Fruit fly (Drosophila melanogaster) whole organism, wandering third instar larva: ENCODE data around the gene CG7695.

Source experiments
- Abd-B ChIP-seq: fragments of >200 bp; optimal IDR thresholded peaks from 2 replicates; lab custom pipeline; 2017; ENCODE audit warnings: missing biosample characterization, missing genetic modification characterization
- CG32264 ChIP-seq: fragments of 200-800 bp; sonication (Bioruptor generic); optimal IDR thresholded peaks from 2 replicates; lab custom pipeline; 2016; ENCODE audit warnings: missing biosample characterization, missing genetic modification characterization
- CG9705 ChIP-seq: fragments of 200-800 bp; sonication (Bioruptor generic); optimal IDR thresholded peaks from 2 replicates; lab custom pipeline; 2018; ENCODE audit warnings: missing biosample characterization, mild to moderate bottlenecking, missing genetic modification characterization
- CrebA ChIP-seq: fragments of 200-800 bp; sonication (Bioruptor generic); optimal IDR thresholded peaks from 2 replicates; lab custom pipeline; 2016; ENCODE audit warnings: missing biosample characterization, mild to moderate bottlenecking, missing genetic modification characterization, borderline replicate concordance
- Dfd ChIP-seq: fragments of >200 bp; optimal IDR thresholded peaks from 2 replicates; lab custom pipeline; 2017; ENCODE audit warnings: missing biosample characterization, missing genetic modification characterization
- Dif ChIP-seq: fragments of 200-275, 200-300 bp; sonication (Bioruptor generic); optimal IDR thresholded peaks from 2 replicates; lab custom pipeline; 2018; ENCODE audit warnings: missing biosample characterization, missing genetic modification characterization; ENCODE audit not compliant: partially characterized antibody
- GATAd ChIP-seq: sonication (Bioruptor generic); optimal IDR thresholded peaks from 2 replicates; lab custom pipeline; 2016; ENCODE audit warnings: missing biosample characterization, missing genetic modification characterization
- HLH106 ChIP-seq: fragments of 200-800 bp; optimal IDR thresholded peaks from 3 replicates; lab custom pipeline; 2019; ENCODE audit warnings: missing biosample characterization, mild to moderate bottlenecking, missing genetic modification characterization, moderate library complexity
- Hnf4 ChIP-seq: fragments of 200-800 bp; sonication (Bioruptor generic); optimal IDR thresholded peaks from 2 replicates; lab custom pipeline; 2016; ENCODE audit warnings: missing biosample characterization, mild to moderate bottlenecking, missing genetic modification characterization
- Hr78 ChIP-seq: fragments of >200 bp; optimal IDR thresholded peaks from 2 replicates; lab custom pipeline; 2017; ENCODE audit warnings: missing biosample characterization, missing genetic modification characterization
- Hr83 ChIP-seq: fragments of 200-300 bp; sonication (Bioruptor generic); optimal IDR thresholded peaks from 2 replicates; lab custom pipeline; 2016; ENCODE audit warnings: missing biosample characterization, mild to moderate bottlenecking, missing genetic modification characterization, moderate library complexity; ENCODE audit not compliant: poor library complexity, severe bottlenecking
- Jra ChIP-seq: sonication (Bioruptor generic); optimal IDR thresholded peaks from 2 replicates; lab custom pipeline; 2016; ENCODE audit warnings: missing biosample characterization, missing genetic modification characterization
- Mio ChIP-seq: sonication (Bioruptor generic); optimal IDR thresholded peaks from 2 replicates; lab custom pipeline; 2016; ENCODE audit warnings: missing biosample characterization, missing genetic modification characterization
- Myc ChIP-seq: fragments of >200 bp; optimal IDR thresholded peaks from 2 replicates; lab custom pipeline; 2017
- N ChIP-seq: fragments of >200 bp; optimal IDR thresholded peaks from 2 replicates; lab custom pipeline; 2018; ENCODE audit warnings: missing biosample characterization, missing external identifiers, missing genetic modification characterization
- OdsH ChIP-seq: fragments of 200-800 bp; sonication (Bioruptor generic); optimal IDR thresholded peaks from 2 replicates; lab custom pipeline; 2016; ENCODE audit warnings: missing biosample characterization, mild to moderate bottlenecking, missing genetic modification characterization
- Rel ChIP-seq, 2 experiments: fragments of 200-800 bp; sonication (Bioruptor generic) in 1 of 2; optimal IDR thresholded peaks; 2 replicates in 1 of 2; 3 replicates in 1 of 2; lab custom pipeline; 2016 to 2019; ENCODE audit warnings: mild to moderate bottlenecking in 2 of 2, missing biosample characterization in 2 of 2, missing genetic modification characterization in 2 of 2, moderate library complexity in 1 of 2
- Sp1 ChIP-seq: fragments of 200-800 bp; sonication (Bioruptor generic); optimal IDR thresholded peaks from 3 replicates; lab custom pipeline; 2019; ENCODE audit warnings: missing biosample characterization, mild to moderate bottlenecking, missing genetic modification characterization, moderate library complexity
- Vsx2 ChIP-seq: fragments of 200-300, 225-300 bp; sonication (Bioruptor generic); optimal IDR thresholded peaks from 2 replicates; lab custom pipeline; 2018; ENCODE audit warnings: missing biosample characterization, missing genetic modification characterization; ENCODE audit not compliant: partially characterized antibody
- br ChIP-seq: fragments of 200-800 bp; sonication (Bioruptor generic); optimal IDR thresholded peaks from 2 replicates; lab custom pipeline; 2016; ENCODE audit warnings: missing biosample characterization, missing genetic modification characterization
- brk ChIP-seq: fragments of 200-800 bp; sonication (Bioruptor generic); optimal IDR thresholded peaks from 2 replicates; lab custom pipeline; 2016; ENCODE audit warnings: missing biosample characterization, mild to moderate bottlenecking, missing genetic modification characterization
- dl ChIP-seq, 2 experiments: fragments of 175-275, 200-275 bp in 1 of 2; fragments of 200-275 bp in 1 of 2; sonication (Bioruptor generic); optimal IDR thresholded peaks; lab custom pipeline; 2018; ENCODE audit warnings: mild to moderate bottlenecking in 2 of 2, missing biosample characterization in 2 of 2, missing genetic modification characterization in 2 of 2, moderate library complexity in 2 of 2; ENCODE audit not compliant: partially characterized antibody in 2 of 2, insufficient read depth in 1 of 2
- dmrt93B ChIP-seq: fragments of 200-800 bp; sonication (Bioruptor generic); optimal IDR thresholded peaks from 2 replicates; lab custom pipeline; 2018; ENCODE audit warnings: missing biosample characterization, mild to moderate bottlenecking, missing genetic modification characterization
- dsf ChIP-seq: sonication (Bioruptor generic); optimal IDR thresholded peaks from 2 replicates; lab custom pipeline; 2016; ENCODE audit warnings: missing biosample characterization, missing genetic modification characterization, borderline replicate concordance
- ey ChIP-seq: fragments of 200-800 bp; sonication (Bioruptor generic); optimal IDR thresholded peaks from 2 replicates; lab custom pipeline; 2016; ENCODE audit warnings: missing biosample characterization, missing genetic modification characterization
- foxo ChIP-seq, 2 experiments: fragments of 200-800 bp; sonication (Bioruptor generic); optimal IDR thresholded peaks; 2 replicates in 1 of 2; 3 replicates in 1 of 2; lab custom pipeline; 2016 to 2017; ENCODE audit warnings: missing biosample characterization in 2 of 2, missing genetic modification characterization in 2 of 2
- fru ChIP-seq: fragments of 200-800 bp; sonication (Bioruptor generic); optimal IDR thresholded peaks from 3 replicates; lab custom pipeline; 2016; ENCODE audit warnings: missing biosample characterization, mild to moderate bottlenecking, missing genetic modification characterization
- h ChIP-seq: fragments of 200-800 bp; sonication (Bioruptor generic); optimal IDR thresholded peaks from 3 replicates; lab custom pipeline; 2016; ENCODE audit warnings: missing biosample characterization, mild to moderate bottlenecking, missing genetic modification characterization
- jim ChIP-seq: fragments of 175-275, 200-325 bp; sonication (Bioruptor generic); optimal IDR thresholded peaks from 2 replicates; lab custom pipeline; 2016; ENCODE audit warnings: missing biosample characterization, mild to moderate bottlenecking, missing genetic modification characterization
- lola ChIP-seq: fragments of >200 bp; optimal IDR thresholded peaks from 2 replicates; lab custom pipeline; 2017; ENCODE audit warnings: missing biosample characterization, missing genetic modification characterization
- pan ChIP-seq: fragments of >200 bp; optimal IDR thresholded peaks from 2 replicates; lab custom pipeline; 2017
- psq ChIP-seq: fragments of 200-800 bp; sonication (Bioruptor generic); optimal IDR thresholded peaks from 3 replicates; lab custom pipeline; 2017; ENCODE audit warnings: missing biosample characterization, mild to moderate bottlenecking, missing genetic modification characterization, moderate library complexity
- rgr ChIP-seq: fragments of 200-800 bp; sonication (Bioruptor generic); optimal IDR thresholded peaks from 3 replicates; lab custom pipeline; 2016; ENCODE audit warnings: missing biosample characterization, mild to moderate bottlenecking, missing genetic modification characterization
- sage ChIP-seq: fragments of 200-800 bp; sonication (Bioruptor generic); optimal IDR thresholded peaks from 2 replicates; lab custom pipeline; 2016; ENCODE audit warnings: missing biosample characterization, mild to moderate bottlenecking, missing genetic modification characterization
- sv ChIP-seq: fragments of 200-800 bp; sonication (Bioruptor generic); optimal IDR thresholded peaks from 3 replicates; lab custom pipeline; 2016; ENCODE audit warnings: missing biosample characterization, missing genetic modification characterization
- tai ChIP-seq: sonication (Bioruptor generic); optimal IDR thresholded peaks from 2 replicates; lab custom pipeline; 2016; ENCODE audit warnings: missing biosample characterization, missing genetic modification characterization
- usp ChIP-seq: fragments of >200 bp; optimal IDR thresholded peaks from 2 replicates; lab custom pipeline; 2017; ENCODE audit warnings: missing biosample characterization, missing genetic modification characterization
- woc ChIP-seq: sonication (Bioruptor generic); optimal IDR thresholded peaks from 2 replicates; lab custom pipeline; 2016; ENCODE audit warnings: missing biosample characterization, mild to moderate bottlenecking, missing genetic modification characterization

The CG7695 gene

DNA sequence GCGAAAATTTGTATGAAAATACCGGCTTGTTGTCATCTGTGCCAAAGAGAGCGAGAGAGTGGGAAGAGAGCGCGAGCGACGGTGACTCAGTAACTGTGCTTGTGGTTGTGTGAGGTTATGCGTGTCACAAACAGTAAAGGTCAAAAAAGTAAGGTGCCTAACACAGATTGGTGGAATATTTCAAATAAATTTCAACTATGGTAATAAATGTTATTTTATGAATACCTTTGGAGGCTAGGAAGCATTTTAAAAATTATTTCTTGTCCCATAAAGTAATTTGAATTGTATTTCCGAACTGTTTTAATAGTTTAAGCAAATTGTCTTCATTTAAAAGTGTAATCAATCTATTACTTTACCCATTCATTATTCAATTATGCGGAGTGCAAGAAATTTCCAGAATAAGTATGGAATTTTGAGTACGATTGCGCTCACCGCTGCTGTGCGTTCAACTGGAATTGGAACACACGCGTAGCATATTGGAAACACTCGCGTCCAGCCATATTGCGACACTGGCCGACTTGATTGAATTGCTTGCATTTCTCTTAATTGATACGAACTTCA lies 43.5 kb downstream of the CG7695 start:
- peak; percentile 96 for TF ChIP-seq ey (GFP tag; lab: Kevin White, UChicago)
- no peak for TF ChIP-seq pan (lab: Kevin White, UChicago)
- peak; percentile 49 to 95 for TF ChIP-seq foxo (GFP tag; optimal IDR thresholded peaks at IDR 0.05; lab: Kevin White, UChicago)
- TF ChIP-seq sage (GFP tag; lab: Kevin White, UChicago): peak; percentile 81
- TF ChIP-seq CG32264: peak; percentile 83
- peak; percentile 87 for TF ChIP-seq woc
- TF ChIP-seq dmrt93B (GFP tag; lab: Kevin White, UChicago): peak; percentile 91
- TF ChIP-seq tai (GFP tag; lab: Kevin White, UChicago): peak; percentile 87
- peak; percentile 25 for TF ChIP-seq Hr83 (GFP tag; lab: Kevin White, UChicago)
- peak; percentile 92 for TF ChIP-seq Hnf4 (GFP tag; lab: Kevin White, UChicago)
- peak; percentile 94 for TF ChIP-seq h
- TF ChIP-seq Abd-B (GFP tag; lab: Kevin White, UChicago): no peak
- peak; percentile 92 for TF ChIP-seq sv (GFP tag; lab: Kevin White, UChicago)
- TF ChIP-seq CrebA (GFP tag; lab: Kevin White, UChicago): peak; percentile 69
- TF ChIP-seq Hr78 (GFP tag; lab: Kevin White, UChicago): no peak
- peak; percentile 7 for TF ChIP-seq Vsx2
- no peak for TF ChIP-seq lola (GFP tag; lab: Kevin White, UChicago)
- no peak for TF ChIP-seq Myc (lab: Kevin White, UChicago)
- TF ChIP-seq CG9705 (GFP tag; lab: Kevin White, UChicago): peak; percentile 51
- TF ChIP-seq jim (GFP tag; lab: Kevin White, UChicago): peak; percentile 5
- TF ChIP-seq rgr (GFP tag; lab: Kevin White, UChicago): peak; percentile 95
- peak; percentile 73 for TF ChIP-seq Dif (GFP tag; lab: Kevin White, UChicago)
- peak; percentile 95 for TF ChIP-seq fru (GFP tag; lab: Kevin White, UChicago)
- peak; percentile 49 for TF ChIP-seq GATAd (GFP tag; lab: Kevin White, UChicago)
- TF ChIP-seq usp (GFP tag; lab: Kevin White, UChicago): no peak
- peak; percentile 91 for TF ChIP-seq psq
- peak; percentile 74 to 77 for TF ChIP-seq dl (GFP tag; optimal IDR thresholded peaks at IDR 0.05; lab: Kevin White, UChicago; ENCODE audit: insufficient read depth in 1 of 2, partially characterized antibody in 2 of 2)
- TF ChIP-seq N (GFP tag; lab: Kevin White, UChicago): no peak
- peak; percentile 36 for TF ChIP-seq Dfd (GFP tag; lab: Kevin White, UChicago)
- TF ChIP-seq Jra (GFP tag; lab: Kevin White, UChicago): peak; percentile 94
- peak; percentile 46 for TF ChIP-seq dsf (GFP tag; lab: Kevin White, UChicago)
- peak; percentile 92 for TF ChIP-seq Sp1
- TF ChIP-seq br: peak; percentile 95
- TF ChIP-seq Rel (GFP tag; optimal IDR thresholded peaks at IDR 0.05; lab: Kevin White, UChicago): peak; percentile 44
- TF ChIP-seq Rel (tag; optimal IDR thresholded peaks at IDR 0.05; lab: Kevin White, UChicago): peak; percentile 50
- TF ChIP-seq OdsH (GFP tag; lab: Kevin White, UChicago): peak; percentile 97
- peak; percentile 65 for TF ChIP-seq Mio (GFP tag; lab: Kevin White, UChicago)
- TF ChIP-seq brk (GFP tag; lab: Kevin White, UChicago): peak; percentile 82
- peak; percentile 93 for TF ChIP-seq HLH106 (tag; lab: Kevin White, UChicago)

DNA sequence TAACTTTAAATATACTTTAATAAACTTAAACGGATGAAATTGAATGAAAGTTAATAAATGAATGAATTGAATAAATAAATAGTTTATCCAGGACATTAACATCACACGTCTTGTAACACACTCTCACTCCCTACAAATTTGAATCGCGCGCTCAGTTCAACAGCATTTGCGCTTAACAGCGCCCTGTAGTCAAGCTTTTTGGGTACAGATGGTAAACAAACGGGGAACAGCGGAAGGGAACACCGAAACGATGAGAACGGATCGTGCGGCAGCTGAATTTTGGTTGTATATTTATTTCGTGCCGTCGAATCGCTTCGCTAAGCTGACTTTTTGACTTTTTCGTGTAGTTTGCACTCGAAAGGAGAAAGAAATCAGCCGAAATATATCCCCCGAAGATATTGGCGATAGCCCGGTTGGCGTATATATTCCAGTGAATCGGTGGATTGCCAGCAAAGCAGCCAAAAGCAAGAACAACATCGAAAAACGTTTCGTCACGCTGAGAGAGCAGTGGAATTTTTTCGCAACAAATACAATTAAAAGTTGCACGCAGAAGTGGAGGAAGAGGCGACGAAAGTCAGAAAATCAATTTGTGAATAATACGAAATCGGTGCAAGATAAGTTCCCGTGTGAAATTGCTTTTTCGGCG lies 44.3 kb downstream of the CG7695 start, which contains the start of the genes CG7694 and fray:
TSS of gene CG7694 (plus strand) at position 247 of the 646 bp plus-strand sequence.
TSS of gene fray (plus strand) at position 247 of the 646 bp plus-strand sequence.
- no peak for TF ChIP-seq dsf (GFP tag; lab: Kevin White, UChicago)
- peak; percentile 20 for TF ChIP-seq Dif (GFP tag; lab: Kevin White, UChicago)
- no peak for TF ChIP-seq woc
- TF ChIP-seq sage (GFP tag; lab: Kevin White, UChicago): no peak
- no peak for TF ChIP-seq Dfd (GFP tag; lab: Kevin White, UChicago)
